Worm (Caenorhabditis elegans) whole organism, young adult: ENCODE results near the gene elb-1.

Experiments
- B0261.1 ChIP-seq: sonication (generic microtip); optimal IDR thresholded peaks from 2 replicates; lab custom pipeline; 2016; ENCODE audit warnings: mild to moderate bottlenecking, missing genetic modification characterization, moderate library complexity, missing compliant biosample characterization
- F33H1.4 ChIP-seq: fragments of 200-800 bp; sonication (Bioruptor generic); IDR thresholded peaks from 2 replicates; pipeline ENCODE4 v1.3.6; 2022; ENCODE audit warnings: missing genetic modification reagents, missing genetic modification characterization, missing compliant biosample characterization
- F52B5.7 ChIP-seq: sonication (generic microtip); optimal IDR thresholded peaks from 2 replicates; lab custom pipeline; 2016; ENCODE audit warnings: mild to moderate bottlenecking, missing genetic modification characterization, missing compliant biosample characterization
- F57A8.1 ChIP-seq: fragments of 200-800 bp; sonication (Bioruptor generic); optimal IDR thresholded peaks from 2 replicates; lab custom pipeline; 2018; ENCODE audit warnings: mild to moderate bottlenecking, missing genetic modification characterization, moderate library complexity, missing compliant biosample characterization
- K12H6.12 ChIP-seq: fragments of 200-800 bp; sonication (Bioruptor generic); optimal IDR thresholded peaks from 2 replicates; lab custom pipeline; 2018; ENCODE audit warnings: mild to moderate bottlenecking, missing genetic modification characterization, missing compliant biosample characterization
- T26A5.8 ChIP-seq: sonication (generic microtip); optimal IDR thresholded peaks from 2 replicates; lab custom pipeline; 2016; ENCODE audit warnings: missing genetic modification characterization, missing compliant biosample characterization
- Y53F4B.3 ChIP-seq: fragments of 200-800 bp; sonication (Bioruptor generic); IDR thresholded peaks from 2 replicates; pipeline ENCODE4 v1.3.6; 2022; ENCODE audit warnings: missing genetic modification reagents, missing genetic modification characterization, missing compliant biosample characterization
- Y79H2A.3 ChIP-seq: fragments of 200-800 bp; sonication (Bioruptor generic); conservative IDR thresholded peaks from 2 replicates; pipeline ENCODE4 v1.3.6; 2022; ENCODE audit warnings: missing genetic modification reagents, missing genetic modification characterization, missing compliant biosample characterization
- aptf-3 ChIP-seq: fragments of 200-800 bp; sonication (Bioruptor generic); IDR thresholded peaks from 2 replicates; pipeline ENCODE4 v1.3.6; 2022; ENCODE audit warnings: missing genetic modification characterization, missing compliant biosample characterization
- athp-1 ChIP-seq: sonication (generic microtip); optimal IDR thresholded peaks from 2 replicates; lab custom pipeline; 2017; ENCODE audit warnings: mild to moderate bottlenecking, missing genetic modification characterization, missing compliant biosample characterization
- attf-6 ChIP-seq: fragments of 200-800 bp; sonication (Bioruptor generic); IDR thresholded peaks from 2 replicates; pipeline ENCODE4 v1.3.6; 2022; ENCODE audit warnings: missing genetic modification reagents, missing genetic modification characterization, missing compliant biosample characterization
- bed-2 ChIP-seq: fragments of 200-800 bp; sonication (Bioruptor generic); IDR thresholded peaks from 2 replicates; pipeline ENCODE4 v1.3.6; 2022; ENCODE audit warnings: missing genetic modification reagents, missing genetic modification characterization, missing compliant biosample characterization
- cebp-1 ChIP-seq, 2 experiments: fragments of 200-800 bp in 1 of 2; sonication (Bioruptor generic) in 1 of 2; sonication (generic microtip) in 1 of 2; IDR thresholded peaks in 1 of 2; optimal IDR thresholded peaks in 1 of 2; 2 replicates each; pipeline versions ENCODE4 v1.3.6 to Lab custom; 2017 to 2022; ENCODE audit warnings: missing compliant biosample characterization in 2 of 2, missing genetic modification characterization in 2 of 2, mild to moderate bottlenecking in 1 of 2, missing genetic modification reagents in 1 of 2, moderate library complexity in 1 of 2
- cebp-2 ChIP-seq: fragments of 200-800 bp; sonication (Bioruptor generic); IDR thresholded peaks from 2 replicates; pipeline ENCODE4 v1.3.6; 2022; ENCODE audit warnings: missing genetic modification characterization, missing compliant biosample characterization
- ceh-79 ChIP-seq: sonication (generic microtip); optimal IDR thresholded peaks from 2 replicates; lab custom pipeline; 2017; ENCODE audit warnings: mild to moderate bottlenecking, missing genetic modification characterization, missing compliant biosample characterization
- ceh-91 ChIP-seq: fragments of 200-800 bp; sonication (Bioruptor generic); IDR thresholded peaks from 2 replicates; pipeline ENCODE4 v1.3.6; 2022; ENCODE audit warnings: missing genetic modification reagents, missing genetic modification characterization, missing compliant biosample characterization
- dox-1 ChIP-seq: fragments of 200-800 bp; sonication (Bioruptor generic); IDR thresholded peaks from 2 replicates; pipeline ENCODE4 v1.3.6; 2022; ENCODE audit warnings: missing genetic modification reagents, missing genetic modification characterization, missing compliant biosample characterization
- dpl-1 ChIP-seq: fragments of 150-350 bp; optimal IDR thresholded peaks from 2 replicates; lab custom pipeline; 2014; ENCODE audit warnings: missing biosample characterization, missing genetic modification reagents, missing genetic modification characterization
- egl-18 ChIP-seq: fragments of 200-800 bp; sonication (Bioruptor generic); IDR thresholded peaks from 2 replicates; pipeline ENCODE4 v1.3.6; 2022; ENCODE audit warnings: missing genetic modification reagents, missing genetic modification characterization, missing compliant biosample characterization
- egrh-3 ChIP-seq: fragments of 200-800 bp; sonication (Bioruptor generic); IDR thresholded peaks from 2 replicates; pipeline ENCODE4 v1.3.6; 2022; ENCODE audit warnings: missing genetic modification reagents, missing genetic modification characterization, missing compliant biosample characterization
- hmg-1.2 ChIP-seq: fragments of 200-800 bp; sonication (Bioruptor generic); IDR thresholded peaks from 2 replicates; pipeline ENCODE4 v1.3.6; 2022; ENCODE audit warnings: missing genetic modification reagents, missing genetic modification characterization, missing compliant biosample characterization
- let-607 ChIP-seq, 2 experiments: fragments of 200-800 bp in 1 of 2; sonication (Bioruptor generic) in 1 of 2; sonication (generic microtip) in 1 of 2; optimal IDR thresholded peaks; 2 replicates each; lab custom pipeline; 2016 to 2018; ENCODE audit warnings: mild to moderate bottlenecking in 2 of 2, missing compliant biosample characterization in 2 of 2, missing genetic modification characterization in 2 of 2, moderate library complexity in 2 of 2, missing genotype in 1 of 2
- lin-26 ChIP-seq: fragments of 200-800 bp; sonication (Bioruptor generic); IDR thresholded peaks from 2 replicates; pipeline ENCODE4 v1.3.6; 2022; ENCODE audit warnings: missing genetic modification reagents, missing genetic modification characterization, missing compliant biosample characterization
- lsl-1 ChIP-seq: fragments of 200-800 bp; sonication (Bioruptor generic); optimal IDR thresholded peaks from 2 replicates; lab custom pipeline; 2018; ENCODE audit warnings: mild to moderate bottlenecking, missing genetic modification characterization, moderate library complexity, missing compliant biosample characterization
- madf-6 ChIP-seq: fragments of 200-800 bp; sonication (Bioruptor generic); IDR thresholded peaks from 2 replicates; pipeline ENCODE4 v1.3.6; 2022; ENCODE audit warnings: missing genetic modification reagents, missing genetic modification characterization, missing compliant biosample characterization
- mxl-1 ChIP-seq: sonication (generic microtip); optimal IDR thresholded peaks from 2 replicates; lab custom pipeline; 2016; ENCODE audit warnings: missing genetic modification characterization, missing compliant biosample characterization
- nhr-80 ChIP-seq: sonication (generic microtip); optimal IDR thresholded peaks from 2 replicates; lab custom pipeline; 2016; ENCODE audit warnings: missing genetic modification characterization, missing compliant biosample characterization
- snpc-1.1 ChIP-seq: sonication (generic microtip); optimal IDR thresholded peaks from 2 replicates; lab custom pipeline; 2017; ENCODE audit warnings: missing genetic modification characterization, mild to moderate bottlenecking, missing compliant biosample characterization, antibody characterized with exemption, moderate library complexity, missing genotype, missing genetic modification reagents; ENCODE audit not compliant: insufficient read depth
- snpc-1.3 ChIP-seq: sonication (generic microtip); optimal IDR thresholded peaks from 2 replicates; lab custom pipeline; 2017; ENCODE audit warnings: missing genetic modification characterization, mild to moderate bottlenecking, missing compliant biosample characterization, antibody characterized with exemption, moderate library complexity, missing genotype, missing genetic modification reagents; ENCODE audit not compliant: insufficient read depth
- zfh-2 ChIP-seq: fragments of 200-800 bp; sonication (Bioruptor generic); conservative IDR thresholded peaks from 2 replicates; pipeline ENCODE4 v1.3.6; 2022; ENCODE audit warnings: missing genetic modification reagents, missing genetic modification characterization, missing compliant biosample characterization
- ztf-25 ChIP-seq: fragments of 200-800 bp; sonication (Bioruptor generic); IDR thresholded peaks from 2 replicates; pipeline ENCODE4 v1.3.6; 2022; ENCODE audit warnings: missing genetic modification reagents, missing genetic modification characterization, missing compliant biosample characterization

The elb-1 gene

DNA sequence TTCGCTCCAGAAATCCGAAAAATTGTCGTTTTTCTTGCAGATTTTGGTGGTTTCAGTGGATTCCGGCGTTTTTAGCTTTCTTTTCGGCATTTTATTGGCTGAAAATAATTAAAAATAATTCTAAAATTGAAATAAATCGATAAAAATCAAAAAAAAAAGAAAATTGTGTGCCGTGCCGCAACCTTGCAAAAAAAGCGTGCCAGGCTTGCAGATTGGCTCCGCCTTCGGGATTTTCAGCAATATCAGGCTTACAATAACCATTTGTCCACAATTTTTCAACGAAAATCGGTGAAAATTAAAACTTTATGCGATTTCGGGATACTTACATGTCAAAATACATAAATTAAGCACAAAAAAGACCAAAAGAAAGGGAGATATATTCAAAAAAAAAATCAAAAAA is 702 bp downstream of the elb-1 start, which contains the start of gene Y41C4A.9 (continued):
- TF ChIP-seq cebp-1 (GFP tag; IDR thresholded peaks at IDR 0.05; lab: Robert Waterston, UW) (no peak), cebp-1 (tag; optimal IDR thresholded peaks at IDR 0.05; lab: Kevin White, UChicago) (peak; percentile 44), ceh-91 (GFP tag; lab: Robert Waterston, UW) (no peak), snpc-1.1 (tag; lab: Kevin White, UChicago) (peak; percentile 42), nhr-80 (no peak), madf-6 (GFP tag; lab: Robert Waterston, UW) (peak; percentile 58), snpc-1.3 (tag; lab: Kevin White, UChicago) (peak; percentile 40), dpl-1 (GFP tag; lab: Kevin White, UChicago) (no peak), F57A8.1 (GFP tag; lab: Kevin White, UChicago) (no peak)

DNA sequence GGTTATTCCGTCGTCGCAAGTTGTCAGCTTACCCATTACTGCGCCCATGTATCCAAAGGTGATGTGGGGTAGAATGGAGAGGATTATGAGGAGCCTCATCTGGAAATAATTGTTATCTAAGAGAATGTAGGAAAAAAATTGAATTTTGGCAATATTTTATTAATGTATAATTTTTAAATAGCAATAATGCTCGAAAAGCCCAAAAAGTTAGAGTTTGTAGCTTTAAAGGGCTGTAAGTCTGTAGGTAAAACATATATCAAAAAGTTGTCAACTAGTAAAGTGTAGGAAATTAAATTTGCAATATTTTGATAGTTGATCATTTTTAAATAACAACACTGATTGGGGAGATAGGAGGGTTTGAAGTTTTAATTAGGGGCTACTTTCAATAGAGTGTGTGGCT is 10.5 kb downstream of the elb-1 start, which contains the start of gene Y41C4A.8:
Y41C4A.8 (minus strand) TSS at position 101 of the 400 bp plus-strand sequence.
- TF ChIP-seq B0261.1 (tag; lab: Kevin White, UChicago) = no peak
- no peak for TF ChIP-seq F52B5.7 (tag; lab: Kevin White, UChicago)
- no peak for TF ChIP-seq lsl-1 (GFP tag; lab: Kevin White, UChicago)
- no peak for TF ChIP-seq Y53F4B.3 (GFP tag; lab: Robert Waterston, UW)
- no peak for TF ChIP-seq cebp-1 (GFP tag; IDR thresholded peaks at IDR 0.05; lab: Robert Waterston, UW)
- TF ChIP-seq cebp-1 (tag; optimal IDR thresholded peaks at IDR 0.05; lab: Kevin White, UChicago) = no peak
- no peak for TF ChIP-seq cebp-2
- no peak for TF ChIP-seq attf-6 (GFP tag; lab: Robert Waterston, UW)
- TF ChIP-seq let-607 (tag; optimal IDR thresholded peaks at IDR 0.05; lab: Kevin White, UChicago) = no peak
- no peak for TF ChIP-seq ztf-25 (GFP tag; lab: Robert Waterston, UW)

DNA sequence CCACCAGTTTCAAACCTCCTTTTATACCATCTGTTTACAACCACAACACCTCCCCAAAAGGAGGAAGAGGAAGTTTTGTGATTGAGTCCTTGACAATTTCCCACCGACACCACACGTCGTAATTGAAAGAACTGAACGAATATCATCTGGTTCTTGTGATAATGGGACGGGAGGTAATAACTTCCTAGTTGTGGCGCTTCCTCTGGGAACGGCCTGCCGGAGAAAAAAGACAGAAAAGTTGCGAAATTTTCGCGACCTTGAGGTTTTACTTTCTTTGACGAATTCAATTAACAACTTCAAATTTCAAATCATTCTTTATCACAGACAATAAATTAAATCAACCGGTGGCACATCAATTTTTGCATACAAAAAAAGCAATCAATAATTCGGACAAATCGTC is 12.6 kb downstream of the elb-1 start, which contains the start of gene col-96:
col-96 (minus strand) TSS at position 101 of the 400 bp plus-strand sequence.
- TF ChIP-seq F57A8.1 (GFP tag; lab: Kevin White, UChicago) (no peak), ceh-91 (GFP tag; lab: Robert Waterston, UW) (no peak), Y53F4B.3 (GFP tag; lab: Robert Waterston, UW) (no peak), cebp-1 (GFP tag; IDR thresholded peaks at IDR 0.05; lab: Robert Waterston, UW) (no peak), cebp-1 (tag; optimal IDR thresholded peaks at IDR 0.05; lab: Kevin White, UChicago) (no peak)

DNA sequence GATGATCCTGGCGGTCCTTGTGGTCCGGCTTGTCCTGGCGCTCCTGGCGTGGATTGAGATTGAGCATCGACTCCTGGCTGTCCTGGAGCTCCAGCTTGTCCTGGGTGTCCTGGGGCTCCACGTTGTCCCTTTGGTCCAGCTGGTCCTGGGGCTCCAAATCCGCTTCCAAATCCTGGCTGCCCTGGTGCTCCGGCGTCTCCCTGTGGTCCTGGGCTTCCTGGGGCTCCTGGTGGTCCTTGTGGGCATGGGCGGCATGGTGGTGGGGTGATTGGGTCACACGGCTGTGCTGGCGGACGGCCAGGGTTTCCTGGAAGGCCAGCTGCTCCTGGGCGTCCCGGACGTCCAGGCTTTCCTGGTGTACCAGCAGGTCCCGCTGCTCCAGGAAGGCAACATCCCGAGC is 13.3 kb downstream of the elb-1 start:
- TF ChIP-seq athp-1 (tag; lab: Kevin White, UChicago) (no peak), zfh-2 (peak; percentile 95), egrh-3 (peak; percentile 93), egl-18 (GFP tag; lab: Robert Waterston, UW) (no peak), bed-2 (no peak), ceh-79 (tag; lab: Kevin White, UChicago) (no peak), Y79H2A.3 (GFP tag; lab: Robert Waterston, UW) (no peak), lin-26 (GFP tag; lab: Robert Waterston, UW) (0 out of 2 replicates have a peak, but pooled peaks have one; percentile 20)
- TF ChIP-seq, all 124 proteins: peak for 3

DNA sequence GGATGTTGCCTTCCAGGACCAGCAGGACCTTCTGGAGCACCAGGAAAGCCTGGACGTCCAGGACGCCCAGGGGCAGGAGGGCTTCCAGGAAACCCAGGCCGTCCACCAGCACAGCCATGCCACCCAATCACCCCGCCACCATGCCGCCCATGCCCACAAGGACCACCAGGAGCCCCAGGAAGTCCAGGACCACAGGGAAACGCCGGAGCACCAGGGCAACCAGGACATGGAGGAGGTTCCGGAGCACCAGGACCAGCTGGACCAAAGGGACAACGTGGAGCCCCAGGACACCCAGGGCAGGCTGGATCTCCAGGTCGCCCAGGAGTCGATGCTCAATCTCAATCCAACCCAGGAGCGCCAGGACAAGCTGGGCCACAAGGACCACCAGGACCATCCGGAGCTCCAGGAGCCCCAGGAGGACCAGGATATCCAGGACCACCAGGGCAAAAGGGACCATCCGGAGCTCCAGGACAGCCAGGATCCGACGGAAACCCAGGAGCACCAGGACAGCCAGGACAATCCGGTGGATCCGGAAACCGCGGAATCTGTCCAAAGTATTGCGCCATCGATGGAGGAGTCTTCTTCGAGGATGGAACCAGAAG is 14.8 kb downstream of the elb-1 start:
- TF ChIP-seq F33H1.4 (no peak), hmg-1.2 (0 out of 2 replicates have a peak, but pooled peaks have one; percentile 4), aptf-3 (GFP tag; lab: Robert Waterston, UW) (0 out of 2 replicates have a peak, but pooled peaks have one; percentile 28), dox-1 (GFP tag; lab: Robert Waterston, UW) (0 out of 2 replicates have a peak, but pooled peaks have one; percentile 8), ceh-79 (tag; lab: Kevin White, UChicago) (no peak), ceh-91 (GFP tag; lab: Robert Waterston, UW) (no peak), K12H6.12 (tag; lab: Kevin White, UChicago) (no peak), egrh-3 (peak; percentile 92), mxl-1 (tag; lab: Kevin White, UChicago) (no peak), zfh-2 (peak; percentile 91), T26A5.8 (tag; lab: Kevin White, UChicago) (no peak)
